Worm (Caenorhabditis elegans) whole organism, mixed stage, embryonic: ENCODE results near the gene T05A8.11.

Source experiments
- M03D4.4 ChIP-seq: sonication (generic microtip); optimal IDR thresholded peaks from 2 replicates; lab custom pipeline; 2017; ENCODE audit warnings: mild to moderate bottlenecking, missing genetic modification characterization, missing compliant biosample characterization
- bed-3 ChIP-seq: fragments of 200-800 bp; sonication (Bioruptor generic); optimal IDR thresholded peaks from 3 replicates; lab custom pipeline; 2018; ENCODE audit warnings: mild to moderate bottlenecking, missing genetic modification characterization, moderate library complexity, missing compliant biosample characterization
- blmp-1 ChIP-seq: fragments of 150-350 bp; optimal IDR thresholded peaks from 2 replicates; lab custom pipeline; 2014; ENCODE audit warnings: missing biosample characterization, missing genetic modification characterization
- ceh-39 ChIP-seq: fragments of 150-350 bp; optimal IDR thresholded peaks from 2 replicates; lab custom pipeline; 2014; ENCODE audit warnings: missing biosample characterization, missing genetic modification characterization
- ceh-83 ChIP-seq: fragments of 200-800 bp; sonication (Bioruptor generic); optimal IDR thresholded peaks from 2 replicates; lab custom pipeline; 2018; ENCODE audit warnings: mild to moderate bottlenecking, missing genetic modification characterization, missing compliant biosample characterization
- ces-1 ChIP-seq: fragments of 150-350 bp; optimal IDR thresholded peaks from 2 replicates; lab custom pipeline; 2014; ENCODE audit warnings: missing biosample characterization, missing genetic modification reagents, missing genetic modification characterization
- cnd-1 ChIP-seq: fragments of 200-800 bp; sonication (Bioruptor generic); optimal IDR thresholded peaks from 2 replicates; lab custom pipeline; 2018; ENCODE audit warnings: mild to moderate bottlenecking, missing genetic modification characterization, missing compliant biosample characterization
- drap-1 ChIP-seq: fragments of 200-800 bp; sonication (Bioruptor generic); optimal IDR thresholded peaks from 3 replicates; lab custom pipeline; 2018; ENCODE audit warnings: mild to moderate bottlenecking, missing genetic modification characterization, missing compliant biosample characterization
- elt-1 ChIP-seq: sonication (generic microtip); optimal IDR thresholded peaks from 2 replicates; lab custom pipeline; 2017; ENCODE audit warnings: missing genetic modification characterization, mild to moderate bottlenecking, missing compliant biosample characterization, antibody characterized with exemption, moderate library complexity, borderline replicate concordance; ENCODE audit not compliant: insufficient read depth
- elt-3 ChIP-seq: fragments of 150-350 bp; optimal IDR thresholded peaks from 2 replicates; lab custom pipeline; 2014; ENCODE audit warnings: missing biosample characterization, missing genetic modification characterization
- flh-1 ChIP-seq: fragments of 200-800 bp; sonication (Bioruptor generic); optimal IDR thresholded peaks from 2 replicates; lab custom pipeline; 2018; ENCODE audit warnings: mild to moderate bottlenecking, missing genetic modification characterization, moderate library complexity, missing compliant biosample characterization
- ham-2 ChIP-seq: fragments of 200-800 bp; sonication (Bioruptor generic); optimal IDR thresholded peaks from 2 replicates; lab custom pipeline; 2018; ENCODE audit warnings: mild to moderate bottlenecking, missing genetic modification characterization, missing compliant biosample characterization
- hlh-1 ChIP-seq: fragments of 150-350 bp; optimal IDR thresholded peaks from 2 replicates; lab custom pipeline; 2014; ENCODE audit warnings: missing biosample characterization, missing genetic modification reagents, missing genetic modification characterization
- lin-13 ChIP-seq: fragments of 150-350 bp; optimal IDR thresholded peaks from 2 replicates; lab custom pipeline; 2014; ENCODE audit warnings: missing biosample characterization, missing genetic modification characterization
- lin-32 ChIP-seq: fragments of 200-800 bp; sonication (Bioruptor generic); optimal IDR thresholded peaks from 2 replicates; lab custom pipeline; 2018; ENCODE audit warnings: mild to moderate bottlenecking, missing genetic modification characterization, missing compliant biosample characterization
- lsy-2 ChIP-seq: fragments of 150-350 bp; optimal IDR thresholded peaks from 2 replicates; lab custom pipeline; 2014; ENCODE audit warnings: missing biosample characterization, missing genetic modification characterization
- mab-5 ChIP-seq: fragments of 150-350 bp; optimal IDR thresholded peaks from 2 replicates; lab custom pipeline; 2014; ENCODE audit warnings: missing biosample characterization, missing genetic modification characterization
- mep-1 ChIP-seq: fragments of 150-350 bp; optimal IDR thresholded peaks from 2 replicates; lab custom pipeline; 2017; ENCODE audit warnings: missing biosample characterization, missing genetic modification reagents, missing genetic modification characterization, inconsistent platforms
- mls-2 ChIP-seq: sonication (generic microtip); optimal IDR thresholded peaks from 2 replicates; lab custom pipeline; 2016; ENCODE audit warnings: mild to moderate bottlenecking, missing genetic modification characterization, moderate library complexity, missing compliant biosample characterization
- nhr-12 ChIP-seq: fragments of 150-350 bp; optimal IDR thresholded peaks from 2 replicates; lab custom pipeline; 2014; ENCODE audit warnings: missing biosample characterization, missing genetic modification characterization
- nhr-28 ChIP-seq: fragments of 150-350 bp; optimal IDR thresholded peaks from 2 replicates; lab custom pipeline; 2014; ENCODE audit warnings: missing biosample characterization, missing genetic modification characterization
- nhr-76 ChIP-seq: sonication (generic microtip); optimal IDR thresholded peaks from 2 replicates; lab custom pipeline; 2017; ENCODE audit warnings: missing biosample characterization, missing genetic modification characterization
- pha-4 ChIP-seq: fragments of 150-350 bp; optimal IDR thresholded peaks from 2 replicates; lab custom pipeline; 2018; ENCODE audit warnings: missing biosample characterization, missing genetic modification reagents, missing genetic modification characterization
- sem-2 ChIP-seq: fragments of 200-800 bp; sonication (Bioruptor generic); optimal IDR thresholded peaks from 2 replicates; lab custom pipeline; 2018; ENCODE audit warnings: mild to moderate bottlenecking, missing genetic modification characterization, missing compliant biosample characterization
- snpc-4 ChIP-seq: fragments of 150-350 bp; optimal IDR thresholded peaks from 2 replicates; lab custom pipeline; 2014; ENCODE audit warnings: missing biosample characterization, missing genetic modification characterization
- tbx-8 ChIP-seq: fragments of 200-800 bp; sonication (Bioruptor generic); optimal IDR thresholded peaks from 2 replicates; lab custom pipeline; 2018; ENCODE audit warnings: mild to moderate bottlenecking, missing genetic modification characterization, moderate library complexity, missing compliant biosample characterization
- unc-120 ChIP-seq: sonication (generic microtip); optimal IDR thresholded peaks from 2 replicates; lab custom pipeline; 2017; ENCODE audit warnings: missing genetic modification characterization, missing compliant biosample characterization; ENCODE audit not compliant: poor library complexity, severe bottlenecking
- unc-39 ChIP-seq: fragments of 150-350 bp; optimal IDR thresholded peaks from 2 replicates; lab custom pipeline; 2014; ENCODE audit warnings: missing biosample characterization, missing genetic modification characterization
- unc-62 ChIP-seq: fragments of 150-350 bp; optimal IDR thresholded peaks from 2 replicates; lab custom pipeline; 2014; ENCODE audit warnings: missing biosample characterization, missing genetic modification reagents, missing genetic modification characterization
- zip-8 ChIP-seq: fragments of 150-350 bp; optimal IDR thresholded peaks from 2 replicates; lab custom pipeline; 2014; ENCODE audit warnings: missing biosample characterization, missing genetic modification characterization
- ztf-11 ChIP-seq: fragments of 150-350 bp; optimal IDR thresholded peaks from 2 replicates; lab custom pipeline; 2014; ENCODE audit warnings: missing biosample characterization, missing genetic modification characterization

Gene T05A8.11

DNA sequence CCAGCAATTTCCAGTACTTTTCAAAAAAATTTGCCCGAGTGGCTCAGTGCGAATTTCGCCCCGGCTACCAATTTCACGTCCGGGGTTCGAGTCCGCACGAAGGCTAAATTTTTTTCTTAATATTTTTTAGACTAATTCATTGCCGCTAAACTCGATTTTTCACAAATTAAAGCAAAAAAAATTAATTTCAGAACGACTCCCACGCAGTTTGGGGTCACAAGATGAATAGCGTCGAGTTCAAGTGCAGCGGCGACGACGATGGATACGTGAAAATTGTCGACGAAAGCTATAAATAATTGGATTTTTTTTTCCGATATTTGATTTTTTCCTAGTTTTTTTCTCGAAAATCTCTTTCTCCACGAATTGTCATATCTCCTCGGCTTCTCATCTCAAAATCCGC lies 25.8 kb upstream of the T05A8.11 start:
- TF ChIP-seq elt-1 (tag; lab: Kevin White, UChicago) (no peak), flh-1 (GFP tag; lab: Kevin White, UChicago) (no peak), mep-1 (tag; lab: Kevin White, UChicago) (no peak), nhr-12 (tag; lab: Kevin White, UChicago) (no peak), pha-4 (tag; lab: Kevin White, UChicago) (no peak), tbx-8 (no peak), ceh-39 (tag; lab: Kevin White, UChicago) (no peak)

DNA sequence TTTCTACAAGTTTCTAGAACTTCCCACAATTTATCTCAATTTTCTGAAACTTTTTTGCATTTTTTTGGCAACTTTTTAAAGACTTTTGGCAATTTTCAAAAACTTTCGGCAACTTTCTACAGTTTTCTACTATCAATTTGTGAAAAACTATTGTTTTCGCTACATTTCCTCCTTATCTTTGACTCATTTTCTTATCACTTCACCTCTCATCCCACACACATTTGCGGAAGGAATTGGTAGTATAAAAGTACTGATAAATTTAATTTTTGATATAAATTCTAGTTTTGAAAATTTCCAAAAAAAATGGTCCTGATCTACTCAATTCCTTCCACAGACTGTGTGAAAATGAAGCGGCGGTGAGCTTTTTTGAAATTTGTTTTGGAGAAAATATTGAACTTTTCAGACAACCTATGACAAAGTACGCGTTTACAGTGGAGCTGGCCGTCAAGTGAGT lies 24.2 kb upstream of the T05A8.11 start, which contains the start of gene F29A7.4:
TSS of gene F29A7.4 (plus strand) at position 404 of the 454 bp plus-strand sequence.
- TF ChIP-seq unc-39 (tag; lab: Kevin White, UChicago): no peak
- TF ChIP-seq nhr-12 (tag; lab: Kevin White, UChicago): no peak
- TF ChIP-seq ceh-83: no peak
- TF ChIP-seq hlh-1: no peak
- no peak for TF ChIP-seq lin-13 (tag; lab: Kevin White, UChicago)
- TF ChIP-seq elt-3 (tag; lab: Kevin White, UChicago): no peak
- TF ChIP-seq zip-8 (tag; lab: Kevin White, UChicago): no peak
- no peak for TF ChIP-seq bed-3 (GFP tag; lab: Kevin White, UChicago)
- no peak for TF ChIP-seq mls-2 (tag; lab: Kevin White, UChicago)
- no peak for TF ChIP-seq ceh-39 (tag; lab: Kevin White, UChicago)
- TF ChIP-seq unc-62 (GFP tag; lab: Kevin White, UChicago): no peak
- no peak for TF ChIP-seq elt-1 (tag; lab: Kevin White, UChicago)
- TF ChIP-seq drap-1 (GFP tag; lab: Kevin White, UChicago): no peak
- no peak for TF ChIP-seq nhr-76

DNA sequence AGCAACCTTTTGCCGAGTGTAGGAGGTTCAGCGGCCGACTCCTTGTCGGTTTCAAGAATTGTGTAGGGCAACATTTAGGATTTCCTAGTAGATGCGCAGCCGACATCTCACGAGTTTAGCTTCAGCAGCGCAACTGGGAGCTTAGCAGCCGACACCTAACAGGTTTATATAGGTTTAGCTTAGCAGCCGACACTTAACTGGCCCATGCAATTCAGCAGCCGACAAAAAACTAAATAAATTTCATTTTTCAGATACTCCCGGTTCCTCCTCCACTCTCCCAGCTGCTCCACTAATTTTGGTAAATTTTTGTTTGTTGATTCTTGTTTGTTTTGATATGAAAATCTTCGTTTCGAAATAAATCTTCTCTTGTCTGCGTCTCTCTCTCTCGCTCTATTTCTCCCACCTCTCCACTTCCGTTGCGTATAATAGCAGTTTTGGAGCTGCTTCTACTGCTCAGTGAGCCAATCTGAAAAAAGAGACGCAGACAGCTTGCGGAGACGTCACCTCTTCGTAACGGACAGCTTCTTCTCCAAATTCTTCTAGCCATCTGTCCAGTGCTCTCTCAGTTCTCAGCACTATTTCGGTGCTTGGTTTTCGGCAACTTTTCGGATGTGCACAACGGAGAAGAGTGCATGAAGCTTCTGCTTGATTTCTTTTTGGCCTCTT lies 22.6 kb upstream of the T05A8.11 start:
- no peak for TF ChIP-seq hlh-1
- no peak for TF ChIP-seq flh-1 (GFP tag; lab: Kevin White, UChicago)
- TF ChIP-seq ces-1 (GFP tag; lab: Kevin White, UChicago): peak; percentile 80
- TF ChIP-seq tbx-8: no peak
- TF ChIP-seq mep-1 (tag; lab: Kevin White, UChicago): peak; percentile 48
- no peak for TF ChIP-seq blmp-1 (tag; lab: Kevin White, UChicago)
- TF ChIP-seq unc-62 (GFP tag; lab: Kevin White, UChicago): peak; percentile 73
- no peak for TF ChIP-seq lsy-2 (tag; lab: Kevin White, UChicago)
- TF ChIP-seq lin-32: no peak
- TF ChIP-seq elt-3 (tag; lab: Kevin White, UChicago): no peak

DNA sequence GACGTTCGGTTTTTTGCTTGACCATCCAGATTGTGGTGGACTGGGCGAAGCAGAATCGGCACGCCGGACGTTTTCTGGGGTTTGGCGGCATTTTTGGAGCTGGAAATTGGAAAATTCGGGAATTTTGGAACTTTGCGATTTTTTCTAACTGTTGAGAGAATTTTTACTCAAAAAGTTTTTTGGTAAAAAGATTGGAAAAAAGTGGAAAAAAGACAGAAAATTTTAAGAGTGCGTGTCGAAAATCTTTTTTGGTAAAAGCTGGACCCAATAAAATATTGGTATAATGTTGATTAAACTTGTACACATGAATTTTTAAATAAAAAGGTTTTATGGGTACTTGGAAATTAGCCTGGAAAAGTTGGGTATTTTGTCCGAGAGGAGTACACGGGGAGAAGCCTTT lies 16.8 kb upstream of the T05A8.11 start, which contains the start of gene T05A8.7:
TSS of gene T05A8.7 (minus strand) at position 101 of the 400 bp plus-strand sequence.
- TF ChIP-seq hlh-1 (no peak), nhr-76 (no peak), lin-32 (no peak)
- TF ChIP-seq, all 35 proteins: peak for 0

DNA sequence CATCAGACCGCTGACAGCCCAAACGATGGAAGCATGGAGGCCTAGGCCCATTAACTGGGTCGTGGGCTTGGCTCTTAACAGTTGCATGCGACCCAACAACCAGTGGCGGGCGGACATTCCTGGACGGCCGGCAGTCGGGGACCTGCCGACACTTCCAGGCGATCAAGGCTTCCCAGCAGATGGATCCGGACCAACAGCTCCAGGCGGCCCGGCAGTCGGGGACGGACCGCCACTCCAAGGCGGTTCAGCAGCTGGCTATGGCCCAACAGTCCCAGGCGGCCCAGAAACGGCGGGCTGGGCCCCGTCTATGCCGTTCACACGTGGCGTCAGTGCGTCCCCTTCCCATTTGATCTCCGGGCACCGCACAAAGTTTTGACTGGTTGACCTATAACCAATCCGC lies 15.9 kb upstream of the T05A8.11 start:
- TF ChIP-seq pha-4 (tag; lab: Kevin White, UChicago) (no peak), mab-5 (tag; lab: Kevin White, UChicago) (no peak), snpc-4 (tag; lab: Kevin White, UChicago) (no peak), unc-39 (tag; lab: Kevin White, UChicago) (no peak), elt-1 (tag; lab: Kevin White, UChicago) (no peak), elt-3 (tag; lab: Kevin White, UChicago) (no peak), sem-2 (GFP tag; lab: Kevin White, UChicago) (no peak), drap-1 (GFP tag; lab: Kevin White, UChicago) (no peak), lsy-2 (tag; lab: Kevin White, UChicago) (no peak), nhr-12 (tag; lab: Kevin White, UChicago) (no peak), lin-32 (no peak), tbx-8 (no peak), ztf-11 (tag; lab: Kevin White, UChicago) (no peak), unc-62 (GFP tag; lab: Kevin White, UChicago) (no peak), nhr-76 (no peak)

DNA sequence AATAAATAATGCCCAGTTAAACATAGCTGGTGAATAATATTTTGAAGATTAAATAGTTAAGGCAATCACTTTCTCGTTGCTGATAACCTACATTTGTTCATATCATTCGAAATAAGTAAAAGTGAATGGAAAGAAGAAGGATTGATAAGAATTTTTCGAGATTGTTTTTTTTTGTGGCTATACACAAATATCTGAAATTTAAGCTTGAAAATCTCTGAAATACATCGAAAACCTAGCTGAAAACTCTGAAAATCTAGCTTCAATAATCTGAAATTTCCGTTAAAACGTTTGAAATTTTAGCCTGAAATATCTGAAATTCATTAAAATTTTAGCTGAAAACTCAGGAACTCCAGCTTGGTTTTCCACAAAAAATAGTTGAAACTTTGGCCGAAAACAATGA lies 14.2 kb upstream of the T05A8.11 start, which contains the start of gene T05A8.6:
TSS of gene T05A8.6 (minus strand) at position 101 of the 400 bp plus-strand sequence.
- no peak for TF ChIP-seq tbx-8
- TF ChIP-seq bed-3 (GFP tag; lab: Kevin White, UChicago): no peak
- no peak for TF ChIP-seq nhr-28
- TF ChIP-seq ceh-39 (tag; lab: Kevin White, UChicago): no peak
- no peak for TF ChIP-seq ham-2
- no peak for TF ChIP-seq mls-2 (tag; lab: Kevin White, UChicago)
- TF ChIP-seq ces-1 (GFP tag; lab: Kevin White, UChicago): no peak
- no peak for TF ChIP-seq mep-1 (tag; lab: Kevin White, UChicago)
- TF ChIP-seq drap-1 (GFP tag; lab: Kevin White, UChicago): no peak
- TF ChIP-seq cnd-1 (tag; lab: Kevin White, UChicago): no peak
- TF ChIP-seq M03D4.4 (tag; lab: Kevin White, UChicago): no peak
- TF ChIP-seq mab-5 (tag; lab: Kevin White, UChicago): no peak
- no peak for TF ChIP-seq unc-120 (tag; lab: Kevin White, UChicago)
- TF ChIP-seq nhr-76: no peak
- TF ChIP-seq zip-8 (tag; lab: Kevin White, UChicago): no peak
- no peak for TF ChIP-seq ceh-83
